Fruit fly (Drosophila melanogaster): ENCODE data around the gene Acsf3.

The Acsf3 gene

dm6 chrX:7336121-7336961 is 7.5 kb downstream of the Acsf3 start (continued):
- TF ChIP-seq CG10209 (GFP tag; optimal IDR thresholded peaks at IDR 0.05), result peak; percentile 94
- TF ChIP-seq CG3847 (GFP tag; IDR thresholded peaks at IDR 0.05), result peak; percentile 79
- peak; percentile 78 for TF ChIP-seq maf-S (GFP tag; optimal IDR thresholded peaks at IDR 0.05)
- no peak for TF ChIP-seq CG14860 (GFP tag; IDR thresholded peaks at IDR 0.05; ENCODE audit: partially characterized antibody)
- TF ChIP-seq Trl (optimal IDR thresholded peaks at IDR 0.05), result no peak
- TF ChIP-seq Trl (GFP tag; optimal IDR thresholded peaks at IDR 0.05), result peak; percentile 91
- peak; percentile 80 for TF ChIP-seq onecut (GFP tag; IDR thresholded peaks at IDR 0.05)
- peak; percentile 76 for TF ChIP-seq CG8478 (optimal IDR thresholded peaks at IDR 0.05)
- peak; percentile 63 for TF ChIP-seq sug (tag; optimal IDR thresholded peaks at IDR 0.05)
- peak; percentile 73 for TF ChIP-seq CG17568 (GFP tag; optimal IDR thresholded peaks at IDR 0.05)
- TF ChIP-seq CG17186 (GFP tag; optimal IDR thresholded peaks at IDR 0.05), result peak; percentile 84
- TF ChIP-seq yki (optimal IDR thresholded peaks at IDR 0.05), result peak; percentile 8
- peak; percentile 84 for TF ChIP-seq CG11398 (GFP tag; optimal IDR thresholded peaks at IDR 0.05)
- peak; percentile 78 for TF ChIP-seq pb (GFP tag; optimal IDR thresholded peaks at IDR 0.05)
- peak; percentile 89 for TF ChIP-seq Mes4 (GFP tag; optimal IDR thresholded peaks at IDR 0.05)
- peak; percentile 87 for TF ChIP-seq CG6813 (GFP tag; optimal IDR thresholded peaks at IDR 0.05)
- peak; percentile 89 for TF ChIP-seq zen (tag; optimal IDR thresholded peaks at IDR 0.05)
- TF ChIP-seq gro (GFP tag; optimal IDR thresholded peaks at IDR 0.05), result peak; percentile 31
- TF ChIP-seq CG17328 (GFP tag; IDR thresholded peaks at IDR 0.05), result peak; percentile 91
- TF ChIP-seq Dad (GFP tag; optimal IDR thresholded peaks at IDR 0.05), result peak; percentile 86
- TF ChIP-seq repo (GFP tag; optimal IDR thresholded peaks at IDR 0.05), result peak; percentile 85
- TF ChIP-seq so (GFP tag; IDR thresholded peaks at IDR 0.05), result peak; percentile 87
- TF ChIP-seq CG8290 (GFP tag; optimal IDR thresholded peaks at IDR 0.05), result peak; percentile 74
- peak; percentile 63 to 93 for TF ChIP-seq CG8290 (tag; optimal IDR thresholded peaks at IDR 0.05)
- peak; percentile 64; the same call in 1 of the 2 replicates for TF ChIP-seq CG32532 (GFP tag; IDR thresholded peaks at IDR 0.05)
- peak; percentile 90 for TF ChIP-seq bcd (GFP tag; optimal IDR thresholded peaks at IDR 0.05)
- TF ChIP-seq CG15514 (GFP tag; optimal IDR thresholded peaks at IDR 0.05), result peak; percentile 64
- peak; percentile 82 for TF ChIP-seq sob (GFP tag; IDR thresholded peaks at IDR 0.05)
- peak; percentile 34 for TF ChIP-seq stwl (tag; optimal IDR thresholded peaks at IDR 0.05)
- no peak for TF ChIP-seq nom (GFP tag; optimal IDR thresholded peaks at IDR 0.05)
- peak; percentile 65 for TF ChIP-seq grn (GFP tag; optimal IDR thresholded peaks at IDR 0.05)
- peak; percentile 82 for TF ChIP-seq CG13775 (GFP tag; optimal IDR thresholded peaks at IDR 0.05)
- TF ChIP-seq tgo (GFP tag; IDR thresholded peaks at IDR 0.05), result peak; percentile 84
- TF ChIP-seq nerfin-2 (GFP tag; IDR thresholded peaks at IDR 0.05; ENCODE audit: partially characterized antibody), result no peak
- peak; percentile 96 for TF ChIP-seq phol (tag; optimal IDR thresholded peaks at IDR 0.05)
- TF ChIP-seq Hsf (GFP tag; optimal IDR thresholded peaks at IDR 0.05), result peak; percentile 93
- TF ChIP-seq CG6765 (GFP tag; optimal IDR thresholded peaks at IDR 0.05), result peak; percentile 78
- no peak for TF ChIP-seq Opbp (GFP tag; IDR thresholded peaks at IDR 0.05; ENCODE audit: partially characterized antibody)
- TF ChIP-seq Ravus (GFP tag; IDR thresholded peaks at IDR 0.05), result peak; percentile 49
- peak; percentile 88 for TF ChIP-seq stc (GFP tag; IDR thresholded peaks at IDR 0.05)
- peak; percentile 81 for TF ChIP-seq Gug (GFP tag; IDR thresholded peaks at IDR 0.05)
- peak; percentile 64 for TF ChIP-seq CG30020 (tag; optimal IDR thresholded peaks at IDR 0.05)
- peak; percentile 93 to 94 for TF ChIP-seq chif (GFP tag; optimal IDR thresholded peaks at IDR 0.05)
- TF ChIP-seq CG7786 (GFP tag; optimal IDR thresholded peaks at IDR 0.05), result peak; percentile 87
- peak; percentile 96 for TF ChIP-seq CG12219 (GFP tag; optimal IDR thresholded peaks at IDR 0.05)
- peak; percentile 92 for TF ChIP-seq vvl (GFP tag; IDR thresholded peaks at IDR 0.05)
- TF ChIP-seq crc (GFP tag; optimal IDR thresholded peaks at IDR 0.05), result peak; percentile 86
- peak; percentile 52 for TF ChIP-seq Hmx (GFP tag; optimal IDR thresholded peaks at IDR 0.05)
- TF ChIP-seq ind (GFP tag; optimal IDR thresholded peaks at IDR 0.05), result peak; percentile 89
- TF ChIP-seq CG31224 (GFP tag; IDR thresholded peaks at IDR 0.05), result peak; percentile 51; the same call in 1 of the 2 replicates
- TF ChIP-seq CG5245 (GFP tag; optimal IDR thresholded peaks at IDR 0.05), result peak; percentile 87
